Fruit fly (Drosophila melanogaster) whole organism, wandering third instar larva: ENCODE results near the gene CG17026.
A peak's percentile ranks its signal among the peaks of the same experiment; 100 is the strongest.

Experiments used
- Abd-B ChIP-seq: fragments of >200 bp; optimal IDR thresholded peaks from 2 replicates; lab custom pipeline; 2017; ENCODE audit warnings: missing biosample characterization, missing genetic modification characterization
- CG32264 ChIP-seq: fragments of 200-800 bp; sonication (Bioruptor generic); optimal IDR thresholded peaks from 2 replicates; lab custom pipeline; 2016; ENCODE audit warnings: missing biosample characterization, missing genetic modification characterization
- CG9705 ChIP-seq: fragments of 200-800 bp; sonication (Bioruptor generic); optimal IDR thresholded peaks from 2 replicates; lab custom pipeline; 2018; ENCODE audit warnings: missing biosample characterization, mild to moderate bottlenecking, missing genetic modification characterization
- CrebA ChIP-seq: fragments of 200-800 bp; sonication (Bioruptor generic); optimal IDR thresholded peaks from 2 replicates; lab custom pipeline; 2016; ENCODE audit warnings: missing biosample characterization, mild to moderate bottlenecking, missing genetic modification characterization, borderline replicate concordance
- Dfd ChIP-seq: fragments of >200 bp; optimal IDR thresholded peaks from 2 replicates; lab custom pipeline; 2017; ENCODE audit warnings: missing biosample characterization, missing genetic modification characterization
- Dif ChIP-seq: fragments of 200-275, 200-300 bp; sonication (Bioruptor generic); optimal IDR thresholded peaks from 2 replicates; lab custom pipeline; 2018; ENCODE audit warnings: missing biosample characterization, missing genetic modification characterization; ENCODE audit not compliant: partially characterized antibody
- GATAd ChIP-seq: sonication (Bioruptor generic); optimal IDR thresholded peaks from 2 replicates; lab custom pipeline; 2016; ENCODE audit warnings: missing biosample characterization, missing genetic modification characterization
- HLH106 ChIP-seq: fragments of 200-800 bp; optimal IDR thresholded peaks from 3 replicates; lab custom pipeline; 2019; ENCODE audit warnings: missing biosample characterization, mild to moderate bottlenecking, missing genetic modification characterization, moderate library complexity
- Hnf4 ChIP-seq: fragments of 200-800 bp; sonication (Bioruptor generic); optimal IDR thresholded peaks from 2 replicates; lab custom pipeline; 2016; ENCODE audit warnings: missing biosample characterization, mild to moderate bottlenecking, missing genetic modification characterization
- Hr78 ChIP-seq: fragments of >200 bp; optimal IDR thresholded peaks from 2 replicates; lab custom pipeline; 2017; ENCODE audit warnings: missing biosample characterization, missing genetic modification characterization
- Hr83 ChIP-seq: fragments of 200-300 bp; sonication (Bioruptor generic); optimal IDR thresholded peaks from 2 replicates; lab custom pipeline; 2016; ENCODE audit warnings: missing biosample characterization, mild to moderate bottlenecking, missing genetic modification characterization, moderate library complexity; ENCODE audit not compliant: poor library complexity, severe bottlenecking
- Jra ChIP-seq: sonication (Bioruptor generic); optimal IDR thresholded peaks from 2 replicates; lab custom pipeline; 2016; ENCODE audit warnings: missing biosample characterization, missing genetic modification characterization
- Mio ChIP-seq: sonication (Bioruptor generic); optimal IDR thresholded peaks from 2 replicates; lab custom pipeline; 2016; ENCODE audit warnings: missing biosample characterization, missing genetic modification characterization
- Myc ChIP-seq: fragments of >200 bp; optimal IDR thresholded peaks from 2 replicates; lab custom pipeline; 2017
- N ChIP-seq: fragments of >200 bp; optimal IDR thresholded peaks from 2 replicates; lab custom pipeline; 2018; ENCODE audit warnings: missing biosample characterization, missing external identifiers, missing genetic modification characterization
- OdsH ChIP-seq: fragments of 200-800 bp; sonication (Bioruptor generic); optimal IDR thresholded peaks from 2 replicates; lab custom pipeline; 2016; ENCODE audit warnings: missing biosample characterization, mild to moderate bottlenecking, missing genetic modification characterization
- Rel ChIP-seq, 2 experiments: fragments of 200-800 bp; sonication (Bioruptor generic) in 1 of 2; optimal IDR thresholded peaks; 2 replicates in 1 of 2; 3 replicates in 1 of 2; lab custom pipeline; 2016 to 2019; ENCODE audit warnings: mild to moderate bottlenecking in 2 of 2, missing biosample characterization in 2 of 2, missing genetic modification characterization in 2 of 2, moderate library complexity in 1 of 2
- Sp1 ChIP-seq: fragments of 200-800 bp; sonication (Bioruptor generic); optimal IDR thresholded peaks from 3 replicates; lab custom pipeline; 2019; ENCODE audit warnings: missing biosample characterization, mild to moderate bottlenecking, missing genetic modification characterization, moderate library complexity
- Vsx2 ChIP-seq: fragments of 200-300, 225-300 bp; sonication (Bioruptor generic); optimal IDR thresholded peaks from 2 replicates; lab custom pipeline; 2018; ENCODE audit warnings: missing biosample characterization, missing genetic modification characterization; ENCODE audit not compliant: partially characterized antibody
- br ChIP-seq: fragments of 200-800 bp; sonication (Bioruptor generic); optimal IDR thresholded peaks from 2 replicates; lab custom pipeline; 2016; ENCODE audit warnings: missing biosample characterization, missing genetic modification characterization
- brk ChIP-seq: fragments of 200-800 bp; sonication (Bioruptor generic); optimal IDR thresholded peaks from 2 replicates; lab custom pipeline; 2016; ENCODE audit warnings: missing biosample characterization, mild to moderate bottlenecking, missing genetic modification characterization
- dl ChIP-seq, 2 experiments: fragments of 175-275, 200-275 bp in 1 of 2; fragments of 200-275 bp in 1 of 2; sonication (Bioruptor generic); optimal IDR thresholded peaks; lab custom pipeline; 2018; ENCODE audit warnings: mild to moderate bottlenecking in 2 of 2, missing biosample characterization in 2 of 2, missing genetic modification characterization in 2 of 2, moderate library complexity in 2 of 2; ENCODE audit not compliant: partially characterized antibody in 2 of 2, insufficient read depth in 1 of 2
- dmrt93B ChIP-seq: fragments of 200-800 bp; sonication (Bioruptor generic); optimal IDR thresholded peaks from 2 replicates; lab custom pipeline; 2018; ENCODE audit warnings: missing biosample characterization, mild to moderate bottlenecking, missing genetic modification characterization
- dsf ChIP-seq: sonication (Bioruptor generic); optimal IDR thresholded peaks from 2 replicates; lab custom pipeline; 2016; ENCODE audit warnings: missing biosample characterization, missing genetic modification characterization, borderline replicate concordance
- ey ChIP-seq: fragments of 200-800 bp; sonication (Bioruptor generic); optimal IDR thresholded peaks from 2 replicates; lab custom pipeline; 2016; ENCODE audit warnings: missing biosample characterization, missing genetic modification characterization
- foxo ChIP-seq, 2 experiments: fragments of 200-800 bp; sonication (Bioruptor generic); optimal IDR thresholded peaks; 2 replicates in 1 of 2; 3 replicates in 1 of 2; lab custom pipeline; 2016 to 2017; ENCODE audit warnings: missing biosample characterization in 2 of 2, missing genetic modification characterization in 2 of 2
- fru ChIP-seq: fragments of 200-800 bp; sonication (Bioruptor generic); optimal IDR thresholded peaks from 3 replicates; lab custom pipeline; 2016; ENCODE audit warnings: missing biosample characterization, mild to moderate bottlenecking, missing genetic modification characterization
- h ChIP-seq: fragments of 200-800 bp; sonication (Bioruptor generic); optimal IDR thresholded peaks from 3 replicates; lab custom pipeline; 2016; ENCODE audit warnings: missing biosample characterization, mild to moderate bottlenecking, missing genetic modification characterization
- jim ChIP-seq: fragments of 175-275, 200-325 bp; sonication (Bioruptor generic); optimal IDR thresholded peaks from 2 replicates; lab custom pipeline; 2016; ENCODE audit warnings: missing biosample characterization, mild to moderate bottlenecking, missing genetic modification characterization
- lola ChIP-seq: fragments of >200 bp; optimal IDR thresholded peaks from 2 replicates; lab custom pipeline; 2017; ENCODE audit warnings: missing biosample characterization, missing genetic modification characterization
- pan ChIP-seq: fragments of >200 bp; optimal IDR thresholded peaks from 2 replicates; lab custom pipeline; 2017
- psq ChIP-seq: fragments of 200-800 bp; sonication (Bioruptor generic); optimal IDR thresholded peaks from 3 replicates; lab custom pipeline; 2017; ENCODE audit warnings: missing biosample characterization, mild to moderate bottlenecking, missing genetic modification characterization, moderate library complexity
- rgr ChIP-seq: fragments of 200-800 bp; sonication (Bioruptor generic); optimal IDR thresholded peaks from 3 replicates; lab custom pipeline; 2016; ENCODE audit warnings: missing biosample characterization, mild to moderate bottlenecking, missing genetic modification characterization
- sage ChIP-seq: fragments of 200-800 bp; sonication (Bioruptor generic); optimal IDR thresholded peaks from 2 replicates; lab custom pipeline; 2016; ENCODE audit warnings: missing biosample characterization, mild to moderate bottlenecking, missing genetic modification characterization
- sv ChIP-seq: fragments of 200-800 bp; sonication (Bioruptor generic); optimal IDR thresholded peaks from 3 replicates; lab custom pipeline; 2016; ENCODE audit warnings: missing biosample characterization, missing genetic modification characterization
- tai ChIP-seq: sonication (Bioruptor generic); optimal IDR thresholded peaks from 2 replicates; lab custom pipeline; 2016; ENCODE audit warnings: missing biosample characterization, missing genetic modification characterization
- usp ChIP-seq: fragments of >200 bp; optimal IDR thresholded peaks from 2 replicates; lab custom pipeline; 2017; ENCODE audit warnings: missing biosample characterization, missing genetic modification characterization
- woc ChIP-seq: sonication (Bioruptor generic); optimal IDR thresholded peaks from 2 replicates; lab custom pipeline; 2016; ENCODE audit warnings: missing biosample characterization, mild to moderate bottlenecking, missing genetic modification characterization

The CG17026 gene

dm6 chr3L:15975068-15975467 lies at the start of gene CG17026:
TSS of gene CG17026 (plus strand) at chr3L:15975368.
- TF ChIP-seq sv (GFP tag; lab: Kevin White, UChicago) (no peak), Hr78 (GFP tag; lab: Kevin White, UChicago) (no peak), rgr (GFP tag; lab: Kevin White, UChicago) (no peak), HLH106 (tag; lab: Kevin White, UChicago) (no peak), Dfd (no peak), Vsx2 (GFP tag; lab: Kevin White, UChicago) (no peak), dl (GFP tag; optimal IDR thresholded peaks at IDR 0.05; lab: Kevin White, UChicago; ENCODE audit: insufficient read depth in 1 of 2, partially characterized antibody in 2 of 2) (no peak), ey (GFP tag; lab: Kevin White, UChicago) (no peak), OdsH (GFP tag; lab: Kevin White, UChicago) (no peak), N (GFP tag; lab: Kevin White, UChicago) (no peak), tai (GFP tag; lab: Kevin White, UChicago) (no peak), fru (GFP tag; lab: Kevin White, UChicago) (no peak)
- TF ChIP-seq, all 38 proteins: peak for 0

- TF ChIP-seq rgr (GFP tag; lab: Kevin White, UChicago), result peak; percentile 88
- TF ChIP-seq h (GFP tag; lab: Kevin White, UChicago), result peak; percentile 92
- TF ChIP-seq Hnf4 (GFP tag; lab: Kevin White, UChicago), result peak; percentile 80
- peak; percentile 91 for TF ChIP-seq HLH106 (tag; lab: Kevin White, UChicago)
- no peak for TF ChIP-seq jim (GFP tag; lab: Kevin White, UChicago)
- TF ChIP-seq Dfd, result no peak
- peak; percentile 76 for TF ChIP-seq fru (GFP tag; lab: Kevin White, UChicago)
- TF ChIP-seq woc (GFP tag; lab: Kevin White, UChicago), result peak; percentile 70
- TF ChIP-seq br, result peak; percentile 88
- no peak for TF ChIP-seq pan
- no peak for TF ChIP-seq Mio
- peak; percentile 80 for TF ChIP-seq sage (GFP tag; lab: Kevin White, UChicago)
- no peak for TF ChIP-seq Hr78 (GFP tag; lab: Kevin White, UChicago)
- TF ChIP-seq foxo (GFP tag; optimal IDR thresholded peaks at IDR 0.05; lab: Kevin White, UChicago), result peak in 1 of 2 experiments; percentile 83
- TF ChIP-seq Hr83 (GFP tag; lab: Kevin White, UChicago), result no peak
- TF ChIP-seq CG32264 (GFP tag; lab: Kevin White, UChicago), result no peak
- TF ChIP-seq dmrt93B, result peak; percentile 77
- TF ChIP-seq sv (GFP tag; lab: Kevin White, UChicago), result no peak
- TF ChIP-seq Jra (GFP tag; lab: Kevin White, UChicago), result peak; percentile 29
- no peak for TF ChIP-seq dl (GFP tag; optimal IDR thresholded peaks at IDR 0.05; lab: Kevin White, UChicago; ENCODE audit: insufficient read depth in 1 of 2, partially characterized antibody in 2 of 2)
- TF ChIP-seq dsf (GFP tag; lab: Kevin White, UChicago), result peak; percentile 39
- TF ChIP-seq GATAd (GFP tag; lab: Kevin White, UChicago), result peak; percentile 43
- no peak for TF ChIP-seq tai (GFP tag; lab: Kevin White, UChicago)
- TF ChIP-seq CrebA, result no peak
- peak; percentile 72 for TF ChIP-seq CG9705 (GFP tag; lab: Kevin White, UChicago)
- TF ChIP-seq Abd-B (GFP tag; lab: Kevin White, UChicago), result no peak
- TF ChIP-seq Rel (GFP tag; optimal IDR thresholded peaks at IDR 0.05; lab: Kevin White, UChicago), result no peak
- TF ChIP-seq Rel (tag; optimal IDR thresholded peaks at IDR 0.05; lab: Kevin White, UChicago), result no peak
- no peak for TF ChIP-seq N (GFP tag; lab: Kevin White, UChicago)
- no peak for TF ChIP-seq usp (GFP tag; lab: Kevin White, UChicago)
- peak; percentile 87 for TF ChIP-seq ey (GFP tag; lab: Kevin White, UChicago)
- TF ChIP-seq brk (GFP tag; lab: Kevin White, UChicago), result peak; percentile 63
- peak; percentile 89 for TF ChIP-seq OdsH (GFP tag; lab: Kevin White, UChicago)
- no peak for TF ChIP-seq lola (GFP tag; lab: Kevin White, UChicago)
- TF ChIP-seq Myc (lab: Kevin White, UChicago), result no peak
- TF ChIP-seq psq (GFP tag; lab: Kevin White, UChicago), result peak; percentile 74
- peak; percentile 86 for TF ChIP-seq Sp1
- TF ChIP-seq Dif, result no peak
- TF ChIP-seq Vsx2 (GFP tag; lab: Kevin White, UChicago), result no peak
- TF ChIP-seq, all 38 proteins: peak for 19
Measured at dm6 chr3L:15940823-15941222, 34.3 kb upstream of the CG17026 start.
